Fruit fly (Drosophila melanogaster) whole organism, embryonic: ENCODE data around the gene GstO2.

Experiments used
- Atf-2 ChIP-seq: fragments of 200-800 bp; sonication (Bioruptor generic); optimal IDR thresholded peaks from 2 replicates; lab custom pipeline; 2016; ENCODE audit warnings: missing biosample characterization, missing genetic modification characterization
- CG10543 ChIP-seq: fragments of 200-800 bp; sonication (Bioruptor generic); optimal IDR thresholded peaks from 3 replicates; lab custom pipeline; 2017; ENCODE audit warnings: missing biosample characterization, mild to moderate bottlenecking, missing genetic modification characterization, moderate library complexity
- CG10565 ChIP-seq: fragments of 200-800 bp; sonication (Bioruptor generic); optimal IDR thresholded peaks from 3 replicates; lab custom pipeline; 2016; ENCODE audit warnings: missing biosample characterization, mild to moderate bottlenecking, missing genetic modification characterization
- CG10654 ChIP-seq: fragments of 200-800 bp; sonication (Bioruptor generic); optimal IDR thresholded peaks from 2 replicates; lab custom pipeline; 2016; ENCODE audit warnings: missing biosample characterization, missing genetic modification characterization
- CG11093 ChIP-seq: fragments of 200-800 bp; sonication (Bioruptor generic); IDR thresholded peaks from 3 replicates; pipeline ENCODE4 v1.3.6; 2022; ENCODE audit warnings: missing biosample characterization, missing genetic modification characterization
- CG12155 ChIP-seq: fragments of 200-800 bp; sonication (Bioruptor generic); optimal IDR thresholded peaks from 3 replicates; lab custom pipeline; 2016; ENCODE audit warnings: missing biosample characterization, missing genetic modification characterization
- CG15011 ChIP-seq: fragments of 200-800 bp; sonication (Bioruptor generic); optimal IDR thresholded peaks from 3 replicates; lab custom pipeline; 2018; ENCODE audit warnings: missing biosample characterization, mild to moderate bottlenecking, missing genetic modification characterization
- CG15073 ChIP-seq: fragments of 200-800 bp; sonication (Bioruptor generic); optimal IDR thresholded peaks from 2 replicates; lab custom pipeline; 2016; ENCODE audit warnings: missing biosample characterization, missing genetic modification characterization
- CG15479 ChIP-seq: fragments of 200-800 bp; sonication (Bioruptor generic); optimal IDR thresholded peaks from 3 replicates; lab custom pipeline; 2019; ENCODE audit warnings: missing biosample characterization, mild to moderate bottlenecking, missing genetic modification characterization, moderate library complexity
- CG16779 ChIP-seq: fragments of 200-800 bp; sonication (Bioruptor generic); IDR thresholded peaks from 2 replicates; pipeline ENCODE4 v1.3.6; 2022; ENCODE audit warnings: missing biosample characterization, missing genetic modification characterization
- CG16815 ChIP-seq: fragments of 200-800 bp; sonication (Bioruptor generic); optimal IDR thresholded peaks from 3 replicates; lab custom pipeline; 2017; ENCODE audit warnings: missing biosample characterization, mild to moderate bottlenecking, missing genetic modification characterization
- CG17328 ChIP-seq: fragments of 200-800 bp; sonication (Bioruptor generic); IDR thresholded peaks from 2 replicates; pipeline ENCODE4 v1.3.6; 2022; ENCODE audit warnings: missing biosample characterization, missing genetic modification characterization
- CG17359 ChIP-seq: fragments of 200-800 bp; sonication (Bioruptor generic); optimal IDR thresholded peaks from 3 replicates; lab custom pipeline; 2018; ENCODE audit warnings: missing biosample characterization, mild to moderate bottlenecking, missing genetic modification characterization, moderate library complexity
- CG17912 ChIP-seq: fragments of 200-800 bp; sonication (Bioruptor generic); optimal IDR thresholded peaks from 2 replicates; lab custom pipeline; 2018; ENCODE audit warnings: missing biosample characterization, mild to moderate bottlenecking, missing genetic modification characterization
- CG2199 ChIP-seq: fragments of 200-800 bp; sonication (Bioruptor generic); IDR thresholded peaks from 3 replicates; pipeline ENCODE4 v1.3.6; 2022; ENCODE audit warnings: missing biosample characterization, missing genetic modification characterization
- CG4820 ChIP-seq: fragments of 200-800 bp; sonication (Bioruptor generic); optimal IDR thresholded peaks from 3 replicates; lab custom pipeline; 2016; ENCODE audit warnings: missing biosample characterization, missing genetic modification characterization
- CG6854 ChIP-seq: fragments of 200-800 bp; sonication (Bioruptor generic); optimal IDR thresholded peaks from 3 replicates; lab custom pipeline; 2017; ENCODE audit warnings: missing biosample characterization, mild to moderate bottlenecking, missing genetic modification characterization
- CG7745 ChIP-seq: fragments of 200-800 bp; sonication (Bioruptor generic); optimal IDR thresholded peaks from 2 replicates; lab custom pipeline; 2018; ENCODE audit warnings: missing biosample characterization, mild to moderate bottlenecking, missing genetic modification characterization, moderate library complexity
- CG7963 ChIP-seq: fragments of 200-800 bp; sonication (Bioruptor generic); IDR thresholded peaks from 3 replicates; pipeline ENCODE4 v1.3.6; 2022; ENCODE audit warnings: missing biosample characterization, missing genetic modification characterization; ENCODE audit not compliant: partially characterized antibody
- CG8089 ChIP-seq: fragments of 200-800 bp; sonication (Bioruptor generic); optimal IDR thresholded peaks from 3 replicates; lab custom pipeline; 2016; ENCODE audit warnings: missing biosample characterization, missing genetic modification characterization
- CoRest ChIP-seq: fragments of 200-800 bp; sonication (Bioruptor generic); optimal IDR thresholded peaks from 3 replicates; lab custom pipeline; 2018; ENCODE audit warnings: missing biosample characterization, mild to moderate bottlenecking, missing genetic modification characterization, moderate library complexity
- Dip2 ChIP-seq: fragments of 200-800 bp; sonication (Bioruptor generic); IDR thresholded peaks from 2 replicates; pipeline ENCODE4 v1.3.6; 2022; ENCODE audit warnings: missing biosample characterization, missing genetic modification characterization
- Doc3 ChIP-seq: fragments of 200-800 bp; sonication (Bioruptor generic); IDR thresholded peaks from 3 replicates; pipeline ENCODE4 v1.3.6; 2022; ENCODE audit warnings: missing biosample characterization, missing genetic modification characterization; ENCODE audit not compliant: partially characterized antibody
- Hey ChIP-seq: fragments of 200-800 bp; sonication (Bioruptor generic); optimal IDR thresholded peaks from 3 replicates; lab custom pipeline; 2018; ENCODE audit warnings: missing biosample characterization, mild to moderate bottlenecking, missing genetic modification characterization
- Hmr ChIP-seq: fragments of 200-800 bp; sonication (Bioruptor generic); optimal IDR thresholded peaks from 3 replicates; lab custom pipeline; 2017; ENCODE audit warnings: mild to moderate bottlenecking, missing biosample characterization, missing genetic modification reagents, missing genetic modification characterization
- Oli ChIP-seq: fragments of 200-800 bp; sonication (Bioruptor generic); optimal IDR thresholded peaks from 2 replicates; lab custom pipeline; 2018; ENCODE audit warnings: missing biosample characterization, mild to moderate bottlenecking, missing genetic modification characterization, moderate library complexity
- Scr ChIP-seq: fragments of 200-800 bp; sonication (Bioruptor generic); IDR thresholded peaks from 2 replicates; pipeline ENCODE4 v1.3.6; 2022; ENCODE audit warnings: missing biosample characterization, missing genetic modification characterization; ENCODE audit not compliant: partially characterized antibody
- Sox102F ChIP-seq: fragments of 200-800 bp; sonication (Bioruptor generic); optimal IDR thresholded peaks from 2 replicates; lab custom pipeline; 2018; ENCODE audit warnings: missing biosample characterization, mild to moderate bottlenecking, missing genetic modification characterization, moderate library complexity
- Tbp ChIP-seq: fragments of >200 bp; optimal IDR thresholded peaks from 2 replicates; lab custom pipeline; 2018; ENCODE audit warnings: missing biosample characterization, missing genetic modification characterization
- ab ChIP-seq: fragments of 200-800 bp; sonication (Bioruptor generic); optimal IDR thresholded peaks from 2 replicates; lab custom pipeline; 2016; ENCODE audit warnings: missing biosample characterization, missing genetic modification characterization
- bcd ChIP-seq: fragments of 200-800 bp; sonication (Bioruptor generic); optimal IDR thresholded peaks from 2 replicates; lab custom pipeline; 2017; ENCODE audit warnings: missing biosample characterization, mild to moderate bottlenecking, missing genetic modification characterization
- bowl ChIP-seq: fragments of 200-800 bp; sonication (Bioruptor generic); IDR thresholded peaks from 2 replicates; pipeline ENCODE4 v1.3.6; 2022; ENCODE audit warnings: missing biosample characterization, missing genetic modification characterization
- br ChIP-seq: fragments of >200 bp; optimal IDR thresholded peaks from 2 replicates; lab custom pipeline; 2017
- chinmo ChIP-seq: fragments of 200-800 bp; sonication (Bioruptor generic); IDR thresholded peaks from 4 replicates; pipeline ENCODE4 v1.3.6; 2022; ENCODE audit warnings: missing biosample characterization, missing genetic modification characterization; ENCODE audit not compliant: partially characterized antibody
- crol ChIP-seq: fragments of 200-800 bp; sonication (Bioruptor generic); IDR thresholded peaks from 2 replicates; pipeline ENCODE4 v1.3.6; 2022; ENCODE audit warnings: missing biosample characterization, missing genetic modification characterization
- crp ChIP-seq, 2 experiments: fragments of 200-800 bp; sonication (Bioruptor generic); optimal IDR thresholded peaks; 2 replicates in 1 of 2; 3 replicates in 1 of 2; lab custom pipeline; 2017; ENCODE audit warnings: missing biosample characterization in 2 of 2, missing genetic modification characterization in 2 of 2, mild to moderate bottlenecking in 1 of 2, moderate library complexity in 1 of 2
- cwo ChIP-seq: fragments of 200-800 bp; sonication (Bioruptor generic); optimal IDR thresholded peaks from 3 replicates; lab custom pipeline; 2017; ENCODE audit warnings: missing biosample characterization, missing genetic modification characterization, mild to moderate bottlenecking, moderate library complexity, missing genetic modification reagents
- dimm ChIP-seq: fragments of 200-800 bp; sonication (Bioruptor generic); IDR thresholded peaks from 2 replicates; pipeline ENCODE4 v1.3.6; 2022; ENCODE audit warnings: missing biosample characterization, missing genetic modification characterization
- exex ChIP-seq: fragments of 200-800 bp; sonication (Bioruptor generic); optimal IDR thresholded peaks from 4 replicates; lab custom pipeline; 2018; ENCODE audit warnings: missing biosample characterization, mild to moderate bottlenecking, missing genetic modification characterization, moderate library complexity
- fd102C ChIP-seq: fragments of 200-800 bp; sonication (Bioruptor generic); optimal IDR thresholded peaks from 2 replicates; lab custom pipeline; 2018; ENCODE audit warnings: missing biosample characterization, mild to moderate bottlenecking, missing genetic modification characterization, moderate library complexity
- fru ChIP-seq: fragments of >200 bp; optimal IDR thresholded peaks from 2 replicates; lab custom pipeline; 2017
- grn ChIP-seq: fragments of 200-800 bp; sonication (Bioruptor generic); optimal IDR thresholded peaks from 3 replicates; lab custom pipeline; 2017; ENCODE audit warnings: missing biosample characterization, missing genetic modification characterization
- gro ChIP-seq: fragments of 200-800 bp; sonication (Bioruptor generic); optimal IDR thresholded peaks from 2 replicates; lab custom pipeline; 2016; ENCODE audit warnings: missing biosample characterization, missing genetic modification characterization
- lab ChIP-seq: fragments of 200-800 bp; sonication (Bioruptor generic); optimal IDR thresholded peaks from 3 replicates; lab custom pipeline; 2017; ENCODE audit warnings: missing biosample characterization, missing genetic modification characterization, mild to moderate bottlenecking, moderate library complexity, missing genetic modification reagents
- lilli ChIP-seq: fragments of 200-800 bp; sonication (Bioruptor generic); optimal IDR thresholded peaks from 3 replicates; lab custom pipeline; 2016; ENCODE audit warnings: missing biosample characterization, missing genetic modification characterization
- mld ChIP-seq: fragments of 200-800 bp; sonication (Bioruptor generic); IDR thresholded peaks from 3 replicates; pipeline ENCODE4 v1.3.6; 2022; ENCODE audit warnings: missing biosample characterization, missing genetic modification characterization; ENCODE audit not compliant: partially characterized antibody
- nom ChIP-seq: fragments of 200-800 bp; sonication (Bioruptor generic); optimal IDR thresholded peaks from 2 replicates; lab custom pipeline; 2017; ENCODE audit warnings: missing biosample characterization, missing genetic modification characterization, mild to moderate bottlenecking, moderate library complexity, missing genetic modification reagents
- org-1 ChIP-seq: fragments of 200-800 bp; sonication (Bioruptor generic); optimal IDR thresholded peaks from 2 replicates; lab custom pipeline; 2017; ENCODE audit warnings: missing biosample characterization, missing genetic modification characterization
- phol ChIP-seq: fragments of 200-800 bp; sonication (Bioruptor generic); optimal IDR thresholded peaks from 3 replicates; lab custom pipeline; 2018; ENCODE audit warnings: missing biosample characterization, mild to moderate bottlenecking, missing genetic modification characterization, moderate library complexity
- ranshi ChIP-seq: fragments of 200-800 bp; sonication (Bioruptor generic); IDR thresholded peaks from 2 replicates; pipeline ENCODE4 v1.3.6; 2022; ENCODE audit warnings: missing biosample characterization, missing genetic modification characterization
- repo ChIP-seq: fragments of 200-800 bp; sonication (Bioruptor generic); optimal IDR thresholded peaks from 2 replicates; lab custom pipeline; 2016; ENCODE audit warnings: missing biosample characterization, missing genetic modification characterization
- row ChIP-seq: fragments of 200-800 bp; sonication (Bioruptor generic); IDR thresholded peaks from 3 replicates; pipeline ENCODE4 v1.3.6; 2022; ENCODE audit warnings: missing biosample characterization, missing genetic modification characterization

Gene GstO2

dm6 chr3L:8543866-8544265 lies 20.6 kb upstream of the GstO2 start (continued):
- no peak for TF ChIP-seq org-1 (GFP tag; lab: Kevin White, UChicago)
- no peak for TF ChIP-seq CG10565 (GFP tag; lab: Kevin White, UChicago)
- TF ChIP-seq Doc3 (GFP tag; lab: Robert Waterston, UW) = no peak
- TF ChIP-seq ab (GFP tag; lab: Kevin White, UChicago) = no peak
- TF ChIP-seq CG16815 (GFP tag; lab: Kevin White, UChicago) = no peak
- TF ChIP-seq CG15011 (GFP tag; lab: Kevin White, UChicago) = no peak
- TF ChIP-seq CG17359 = peak; percentile 32
- TF ChIP-seq CG2199 (GFP tag; lab: Robert Waterston, UW) = no peak
- peak; percentile 31; the same call in 1 of the 2 replicates for TF ChIP-seq CG17328 (GFP tag; lab: Robert Waterston, UW)
- TF ChIP-seq CG10654 (GFP tag; lab: Kevin White, UChicago) = no peak
- no peak for TF ChIP-seq Tbp
- peak; percentile 5 for TF ChIP-seq CoRest
- no peak for TF ChIP-seq lilli (GFP tag; lab: Kevin White, UChicago)
- TF ChIP-seq CG17912 = no peak
- no peak for TF ChIP-seq gro (GFP tag; lab: Kevin White, UChicago)
- TF ChIP-seq Hey (tag; lab: Kevin White, UChicago) = no peak
- no peak for TF ChIP-seq CG16779 (GFP tag; lab: Robert Waterston, UW)
- no peak for TF ChIP-seq cwo
- peak; percentile 42 for TF ChIP-seq phol (tag; lab: Kevin White, UChicago)
- TF ChIP-seq bcd (GFP tag; lab: Kevin White, UChicago) = no peak
- no peak for TF ChIP-seq CG15479 (GFP tag; lab: Kevin White, UChicago)
- TF ChIP-seq CG6854 (GFP tag; lab: Kevin White, UChicago) = no peak
- no peak for TF ChIP-seq CG12155
- TF ChIP-seq Oli (tag; lab: Kevin White, UChicago) = peak; percentile 13
- TF ChIP-seq crol (GFP tag; lab: Robert Waterston, UW) = no peak
- TF ChIP-seq row (GFP tag; lab: Robert Waterston, UW) = peak; percentile 50; the same call in 2 of the 3 replicates
- no peak for TF ChIP-seq bowl (GFP tag; lab: Robert Waterston, UW)
- no peak for TF ChIP-seq repo (GFP tag; lab: Kevin White, UChicago)
- no peak for TF ChIP-seq Scr (GFP tag; lab: Robert Waterston, UW)
- no peak for TF ChIP-seq dimm (GFP tag; lab: Robert Waterston, UW)
- no peak for TF ChIP-seq nom (GFP tag; lab: Kevin White, UChicago)
- TF ChIP-seq CG7963 (GFP tag; lab: Robert Waterston, UW) = no peak
- TF ChIP-seq CG4820 (GFP tag; lab: Kevin White, UChicago) = no peak
- TF ChIP-seq br = no peak
- no peak for TF ChIP-seq CG7745 (tag; lab: Kevin White, UChicago)
- TF ChIP-seq Atf-2 = no peak
- TF ChIP-seq CG8089 (GFP tag; lab: Kevin White, UChicago) = no peak
- no peak for TF ChIP-seq chinmo (GFP tag; lab: Robert Waterston, UW)
- TF ChIP-seq crp (GFP tag; optimal IDR thresholded peaks at IDR 0.05; lab: Kevin White, UChicago) = no peak
- no peak for TF ChIP-seq CG15073 (GFP tag; lab: Kevin White, UChicago)
- no peak for TF ChIP-seq grn
- TF ChIP-seq Dip2 (GFP tag; lab: Robert Waterston, UW) = no peak
- TF ChIP-seq mld = no peak
- peak; percentile 9 for TF ChIP-seq lab
- TF ChIP-seq CG10543 (GFP tag; lab: Kevin White, UChicago) = no peak
- no peak for TF ChIP-seq CG11093
- no peak for TF ChIP-seq fd102C (GFP tag; lab: Kevin White, UChicago)
- TF ChIP-seq Hmr = no peak
- no peak for TF ChIP-seq exex
- TF ChIP-seq Sox102F = peak; percentile 42
- no peak for TF ChIP-seq ranshi (GFP tag; lab: Robert Waterston, UW)
- no peak for TF ChIP-seq fru (lab: Kevin White, UChicago)
